Worm (Caenorhabditis elegans) whole organism, late embryonic: ENCODE measurements around the gene unc-70.
A peak's percentile ranks its signal among the peaks of the same experiment; 100 is the strongest.

Experiments
- C38D4.7 ChIP-seq: fragments of 200-800 bp; sonication (Bioruptor generic); optimal IDR thresholded peaks from 2 replicates; lab custom pipeline; 2018; ENCODE audit warnings: mild to moderate bottlenecking, missing genetic modification characterization, moderate library complexity, missing compliant biosample characterization
- K09A11.1 ChIP-seq: sonication (generic microtip); optimal IDR thresholded peaks from 2 replicates; lab custom pipeline; 2017; ENCODE audit warnings: antibody characterized with exemption, mild to moderate bottlenecking, missing genetic modification characterization, missing compliant biosample characterization; ENCODE audit not compliant: insufficient read depth
- Y22D7AL.16 ChIP-seq: sonication (generic microtip); optimal IDR thresholded peaks from 2 replicates; lab custom pipeline; 2016; ENCODE audit warnings: missing genetic modification characterization, missing compliant biosample characterization
- ahr-1 ChIP-seq: sonication (generic microtip); optimal IDR thresholded peaks from 2 replicates; lab custom pipeline; 2016; ENCODE audit warnings: missing genetic modification characterization, missing compliant biosample characterization
- ama-1 ChIP-seq: fragments of 150-350 bp; optimal IDR thresholded peaks from 2 replicates; lab custom pipeline; 2014
- ceh-19 ChIP-seq: fragments of 200-800 bp; sonication (Bioruptor generic); optimal IDR thresholded peaks from 2 replicates; lab custom pipeline; 2018; ENCODE audit warnings: mild to moderate bottlenecking, missing genetic modification characterization, missing compliant biosample characterization
- ceh-2 ChIP-seq: sonication (generic microtip); optimal IDR thresholded peaks from 2 replicates; lab custom pipeline; 2016; ENCODE audit warnings: missing genotype, missing genetic modification characterization, missing compliant biosample characterization
- ceh-30 ChIP-seq: fragments of 150-350 bp; optimal IDR thresholded peaks from 2 replicates; lab custom pipeline; 2014; ENCODE audit warnings: missing biosample characterization, missing genetic modification characterization
- ceh-34 ChIP-seq: sonication (generic microtip); optimal IDR thresholded peaks from 2 replicates; lab custom pipeline; 2016; ENCODE audit warnings: mild to moderate bottlenecking, missing genetic modification characterization, missing compliant biosample characterization
- ceh-45 ChIP-seq: fragments of 200-800 bp; sonication (Bioruptor generic); IDR thresholded peaks from 2 replicates; pipeline ENCODE4 v1.3.6; 2022; ENCODE audit warnings: missing genetic modification reagents, missing genetic modification characterization, missing compliant biosample characterization
- ceh-48 ChIP-seq: sonication (generic microtip); optimal IDR thresholded peaks from 2 replicates; lab custom pipeline; 2016; ENCODE audit warnings: missing genetic modification characterization, inconsistent platforms, missing compliant biosample characterization
- ceh-6 ChIP-seq: fragments of 200-800 bp; sonication (Bioruptor generic); optimal IDR thresholded peaks from 2 replicates; lab custom pipeline; 2018; ENCODE audit warnings: mild to moderate bottlenecking, missing genetic modification characterization, missing compliant biosample characterization
- che-1 ChIP-seq: sonication (generic microtip); optimal IDR thresholded peaks from 2 replicates; lab custom pipeline; 2016; ENCODE audit warnings: mild to moderate bottlenecking, missing genetic modification characterization, missing compliant biosample characterization
- dmd-4 ChIP-seq: sonication (generic microtip); optimal IDR thresholded peaks from 2 replicates; lab custom pipeline; 2016; ENCODE audit warnings: borderline replicate concordance, missing genetic modification characterization, missing compliant biosample characterization
- elt-2 ChIP-seq: sonication (generic microtip); optimal IDR thresholded peaks from 2 replicates; lab custom pipeline; 2016; ENCODE audit warnings: missing genetic modification reagents, missing genetic modification characterization, missing compliant biosample characterization
- elt-4 ChIP-seq: sonication (generic microtip); optimal IDR thresholded peaks from 2 replicates; lab custom pipeline; 2016; ENCODE audit warnings: missing genetic modification characterization, missing compliant biosample characterization
- ets-4 ChIP-seq: sonication (generic microtip); optimal IDR thresholded peaks from 2 replicates; lab custom pipeline; 2016; ENCODE audit warnings: missing genetic modification characterization, missing compliant biosample characterization
- eyg-1 ChIP-seq: sonication (generic microtip); optimal IDR thresholded peaks from 2 replicates; lab custom pipeline; 2016; ENCODE audit warnings: missing genotype, missing genetic modification characterization, missing compliant biosample characterization
- fax-1 ChIP-seq: sonication (generic microtip); optimal IDR thresholded peaks from 2 replicates; lab custom pipeline; 2016; ENCODE audit warnings: missing genotype, missing genetic modification characterization, missing compliant biosample characterization
- fkh-6 ChIP-seq: sonication (generic microtip); optimal IDR thresholded peaks from 2 replicates; lab custom pipeline; 2016; ENCODE audit warnings: missing genetic modification characterization, missing compliant biosample characterization
- hlh-13 ChIP-seq: fragments of 200-800 bp; sonication (Bioruptor generic); optimal IDR thresholded peaks from 2 replicates; lab custom pipeline; 2018; ENCODE audit warnings: mild to moderate bottlenecking, missing genetic modification characterization, missing compliant biosample characterization
- hlh-15 ChIP-seq: sonication (generic microtip); optimal IDR thresholded peaks from 2 replicates; lab custom pipeline; 2016; ENCODE audit warnings: missing genetic modification characterization, missing compliant biosample characterization
- hlh-6 ChIP-seq: sonication (generic microtip); optimal IDR thresholded peaks from 2 replicates; lab custom pipeline; 2016; ENCODE audit warnings: missing genotype, missing genetic modification characterization, missing compliant biosample characterization
- hlh-8 ChIP-seq: sonication (generic microtip); optimal IDR thresholded peaks from 2 replicates; lab custom pipeline; 2016; ENCODE audit warnings: missing genotype, missing genetic modification characterization, missing compliant biosample characterization
- madf-2 ChIP-seq: sonication (generic microtip); optimal IDR thresholded peaks from 2 replicates; lab custom pipeline; 2017; ENCODE audit warnings: missing genetic modification characterization, missing compliant biosample characterization
- nfya-1 ChIP-seq: sonication (generic microtip); optimal IDR thresholded peaks from 2 replicates; lab custom pipeline; 2017; ENCODE audit warnings: missing genetic modification characterization, mild to moderate bottlenecking, missing compliant biosample characterization, antibody characterized with exemption, moderate library complexity
- nhr-232 ChIP-seq: sonication (generic microtip); optimal IDR thresholded peaks from 2 replicates; lab custom pipeline; 2016; ENCODE audit warnings: missing genetic modification characterization, missing compliant biosample characterization
- npax-4 ChIP-seq: sonication (generic microtip); optimal IDR thresholded peaks from 2 replicates; lab custom pipeline; 2016; ENCODE audit warnings: missing genetic modification characterization, missing compliant biosample characterization
- pag-3 ChIP-seq: sonication (generic microtip); optimal IDR thresholded peaks from 2 replicates; lab custom pipeline; 2016; ENCODE audit warnings: missing compliant biosample characterization, missing genetic modification characterization, borderline replicate concordance
- pat-9 ChIP-seq: fragments of 200-800 bp; sonication (Bioruptor generic); optimal IDR thresholded peaks from 2 replicates; lab custom pipeline; 2018; ENCODE audit warnings: mild to moderate bottlenecking, missing genetic modification characterization, moderate library complexity, missing compliant biosample characterization
- pax-1 ChIP-seq: fragments of 150-350 bp; optimal IDR thresholded peaks from 2 replicates; lab custom pipeline; 2014; ENCODE audit warnings: missing biosample characterization, missing genetic modification characterization
- pha-2 ChIP-seq: sonication (generic microtip); optimal IDR thresholded peaks from 2 replicates; lab custom pipeline; 2017; ENCODE audit warnings: mild to moderate bottlenecking, missing genetic modification characterization, missing compliant biosample characterization
- pha-4 ChIP-seq: fragments of 150-350 bp; optimal IDR thresholded peaks from 2 replicates; lab custom pipeline; 2018; ENCODE audit warnings: missing biosample characterization, missing genetic modification reagents, missing genetic modification characterization
- pqm-1 ChIP-seq: sonication (generic microtip); optimal IDR thresholded peaks from 2 replicates; lab custom pipeline; 2016; ENCODE audit warnings: missing genetic modification characterization, missing compliant biosample characterization
- pros-1 ChIP-seq: fragments of 150-350 bp; optimal IDR thresholded peaks from 2 replicates; lab custom pipeline; 2014; ENCODE audit warnings: missing biosample characterization, missing genetic modification reagents, missing genetic modification characterization
- ref-2 ChIP-seq: sonication (generic microtip); optimal IDR thresholded peaks from 2 replicates; lab custom pipeline; 2016; ENCODE audit warnings: missing genetic modification characterization, missing compliant biosample characterization
- rnt-1 ChIP-seq: sonication (generic microtip); optimal IDR thresholded peaks from 2 replicates; lab custom pipeline; 2016; ENCODE audit warnings: missing genetic modification characterization, missing compliant biosample characterization
- sdc-2 ChIP-seq: sonication (generic microtip); optimal IDR thresholded peaks from 2 replicates; lab custom pipeline; 2016; ENCODE audit warnings: missing genotype, missing genetic modification characterization, missing compliant biosample characterization
- sox-2 ChIP-seq: fragments of 200-800 bp; sonication (Bioruptor generic); IDR thresholded peaks from 2 replicates; pipeline ENCODE4 v1.3.6; 2022; ENCODE audit warnings: missing genetic modification reagents, missing genetic modification characterization, missing compliant biosample characterization
- sox-4 ChIP-seq: sonication (generic microtip); optimal IDR thresholded peaks from 2 replicates; lab custom pipeline; 2017; ENCODE audit warnings: mild to moderate bottlenecking, missing genetic modification characterization, inconsistent platforms, missing compliant biosample characterization
- tbx-2 ChIP-seq: sonication (generic microtip); optimal IDR thresholded peaks from 2 replicates; lab custom pipeline; 2016; ENCODE audit warnings: missing genetic modification characterization, missing compliant biosample characterization
- tbx-7 ChIP-seq: sonication (generic microtip); optimal IDR thresholded peaks from 2 replicates; lab custom pipeline; 2016; ENCODE audit warnings: missing genotype, missing genetic modification characterization, missing compliant biosample characterization
- unc-55 ChIP-seq: sonication (generic microtip); optimal IDR thresholded peaks from 2 replicates; lab custom pipeline; 2017; ENCODE audit warnings: missing biosample characterization, missing genetic modification reagents, missing genetic modification characterization
- unc-86 ChIP-seq: sonication (generic microtip); optimal IDR thresholded peaks from 2 replicates; lab custom pipeline; 2016; ENCODE audit warnings: missing genetic modification characterization, missing compliant biosample characterization

The unc-70 gene

ce11 chrV:6874735-6875134, 6.4 kb upstream of the unc-70 start:
- TF ChIP-seq tbx-7 (tag; lab: Kevin White, UChicago) (no peak), unc-55 (GFP tag; lab: Kevin White, UChicago) (peak; percentile 88), K09A11.1 (tag; lab: Kevin White, UChicago) (no peak), elt-2 (tag; lab: Kevin White, UChicago) (no peak), nfya-1 (tag; lab: Kevin White, UChicago) (no peak)

ce11 chrV:6875795-6876194, 5.3 kb upstream of the unc-70 start:
- TF ChIP-seq fkh-6 (no peak), Y22D7AL.16 (tag; lab: Kevin White, UChicago) (no peak), ceh-34 (tag; lab: Kevin White, UChicago) (peak; percentile 81), pha-4 (tag; lab: Kevin White, UChicago) (no peak), sox-2 (GFP tag; lab: Robert Waterston, UW) (no peak)

- no peak for TF ChIP-seq fkh-6
- TF ChIP-seq ama-1 (lab: Kevin White, UChicago): no peak
- no peak for TF ChIP-seq fax-1 (tag; lab: Kevin White, UChicago)
- no peak for TF ChIP-seq unc-55 (GFP tag; lab: Kevin White, UChicago)
- TF ChIP-seq pros-1: no peak
- TF ChIP-seq eyg-1 (tag; lab: Kevin White, UChicago): no peak
- no peak for TF ChIP-seq elt-4 (tag; lab: Kevin White, UChicago)
- no peak for TF ChIP-seq ceh-30
- TF ChIP-seq elt-2 (tag; lab: Kevin White, UChicago): no peak
- no peak for TF ChIP-seq tbx-2 (tag; lab: Kevin White, UChicago)
- TF ChIP-seq npax-4 (tag; lab: Kevin White, UChicago): no peak
- TF ChIP-seq hlh-13: no peak
- TF ChIP-seq ceh-48 (tag; lab: Kevin White, UChicago): no peak
- no peak for TF ChIP-seq ets-4 (tag; lab: Kevin White, UChicago)
- TF ChIP-seq pqm-1: no peak
- no peak for TF ChIP-seq sdc-2
- no peak for TF ChIP-seq ahr-1 (tag; lab: Kevin White, UChicago)
Measured at ce11 chrV:6876763-6877515, 4.2 kb upstream of the unc-70 start.

ce11 chrV:6878559-6878958, 2.6 kb upstream of the unc-70 start:
- TF ChIP-seq hlh-6 (tag; lab: Kevin White, UChicago) (no peak), nhr-232 (tag; lab: Kevin White, UChicago) (no peak), ama-1 (lab: Kevin White, UChicago) (no peak), ahr-1 (tag; lab: Kevin White, UChicago) (no peak), rnt-1 (tag; lab: Kevin White, UChicago) (no peak), npax-4 (tag; lab: Kevin White, UChicago) (no peak), ceh-48 (tag; lab: Kevin White, UChicago) (no peak), dmd-4 (tag; lab: Kevin White, UChicago) (no peak), tbx-2 (tag; lab: Kevin White, UChicago) (no peak), pha-2 (tag; lab: Kevin White, UChicago) (no peak), ceh-45 (GFP tag; lab: Robert Waterston, UW) (no peak), ceh-34 (tag; lab: Kevin White, UChicago) (no peak), ceh-6 (no peak), madf-2 (tag; lab: Kevin White, UChicago) (no peak), che-1 (no peak), hlh-15 (no peak)
- TF ChIP-seq, all 69 proteins: peak for 0

ce11 chrV:6879490-6879889, 1.6 kb upstream of the unc-70 start:
- TF ChIP-seq ceh-2 (tag; lab: Kevin White, UChicago) (peak; percentile 64), unc-86 (peak; percentile 44), fkh-6 (no peak), pax-1 (tag; lab: Kevin White, UChicago) (peak; percentile 35), sox-4 (tag; lab: Kevin White, UChicago) (peak; percentile 8), C38D4.7 (GFP tag; lab: Kevin White, UChicago) (no peak), rnt-1 (tag; lab: Kevin White, UChicago) (peak; percentile 89), elt-4 (tag; lab: Kevin White, UChicago) (no peak), pag-3 (tag; lab: Kevin White, UChicago) (no peak), ref-2 (tag; lab: Kevin White, UChicago) (peak; percentile 85), fax-1 (tag; lab: Kevin White, UChicago) (peak; percentile 40), ceh-19 (GFP tag; lab: Kevin White, UChicago) (peak; percentile 62), hlh-8 (tag; lab: Kevin White, UChicago) (peak; percentile 59), pat-9 (peak; percentile 19), Y22D7AL.16 (tag; lab: Kevin White, UChicago) (no peak), tbx-2 (tag; lab: Kevin White, UChicago) (peak; percentile 90)
